Fruit fly (Drosophila melanogaster): ENCODE measurements around the gene Marcal1.

Gene Marcal1

DNA sequence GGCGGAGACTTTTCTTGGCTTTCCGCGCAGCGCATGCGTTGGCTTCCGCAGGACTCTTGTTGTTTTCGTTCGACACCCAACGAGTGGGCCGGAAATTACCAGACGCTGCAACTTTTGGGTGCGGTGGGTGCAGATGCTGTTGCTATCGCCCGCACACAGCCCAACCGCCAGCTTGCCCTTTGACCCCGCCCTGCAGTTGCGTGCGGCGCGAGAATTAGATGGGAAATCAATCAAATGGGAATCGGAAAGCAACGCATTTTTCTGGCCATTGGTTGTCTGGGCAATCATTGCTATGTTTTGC lies 50.1 kb downstream of the Marcal1 start:
- TF ChIP-seq CG5204 (GFP tag; optimal IDR thresholded peaks at IDR 0.05), result no peak
- TF ChIP-seq pad (GFP tag; optimal IDR thresholded peaks at IDR 0.05), result no peak
- no peak for TF ChIP-seq cnc (optimal IDR thresholded peaks at IDR 0.05)
- TF ChIP-seq CG1620 (GFP tag; optimal IDR thresholded peaks at IDR 0.05), result no peak
- no peak for TF ChIP-seq CG12768 (GFP tag; optimal IDR thresholded peaks at IDR 0.05)
- TF ChIP-seq CG7045 (GFP tag; optimal IDR thresholded peaks at IDR 0.05), result no peak
- TF ChIP-seq tj (GFP tag; optimal IDR thresholded peaks at IDR 0.05), result no peak
- no peak for TF ChIP-seq CG7101 (tag; optimal IDR thresholded peaks at IDR 0.05)
- no peak for TF ChIP-seq Clk (GFP tag; optimal IDR thresholded peaks at IDR 0.05)
- TF ChIP-seq kay (GFP tag; ENCODE audit: borderline replicate concordance), result no peak
- no peak for TF ChIP-seq Crg-1 (GFP tag; optimal IDR thresholded peaks at IDR 0.05)
- TF ChIP-seq bab1 (GFP tag; optimal IDR thresholded peaks at IDR 0.05), result no peak
- no peak for TF ChIP-seq CG11617 (GFP tag; optimal IDR thresholded peaks at IDR 0.05)
- no peak for TF ChIP-seq Mnt (GFP tag; optimal IDR thresholded peaks at IDR 0.05)

- TF ChIP-seq ovo (GFP tag; optimal IDR thresholded peaks at IDR 0.05), result peak; percentile 42
- TF ChIP-seq tj (GFP tag; optimal IDR thresholded peaks at IDR 0.05), result no peak
These were observed 51.0 kb downstream of the Marcal1 start for dm6 chr2L:5006323-5006722.

DNA sequence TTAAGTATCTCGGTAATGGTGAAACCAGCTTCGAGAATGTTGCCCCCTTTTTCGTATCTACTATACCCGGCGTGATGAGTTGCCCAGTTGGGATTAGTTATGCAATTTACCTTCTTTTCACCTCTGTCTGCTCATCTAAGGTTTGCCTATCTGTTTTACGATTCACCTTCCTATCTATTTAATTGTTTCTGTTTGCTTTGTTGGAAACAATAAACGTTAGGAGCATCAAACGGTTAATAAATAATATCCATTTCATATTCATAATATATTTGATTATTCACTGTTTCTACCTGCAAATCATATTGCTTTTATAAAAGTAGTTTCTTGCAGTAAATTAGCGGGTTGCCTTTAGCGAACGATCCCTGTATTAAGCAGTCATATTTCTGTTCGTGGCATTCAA lies 51.9 kb downstream of the Marcal1 start:
- TF ChIP-seq kay (GFP tag; ENCODE audit: borderline replicate concordance), result no peak
- no peak for TF ChIP-seq CG5204 (GFP tag; optimal IDR thresholded peaks at IDR 0.05)
- no peak for TF ChIP-seq Mnt (GFP tag; optimal IDR thresholded peaks at IDR 0.05)
- TF ChIP-seq Hr96 (GFP tag; optimal IDR thresholded peaks at IDR 0.05), result no peak
- TF ChIP-seq cnc (optimal IDR thresholded peaks at IDR 0.05), result no peak
- TF ChIP-seq pad (GFP tag; optimal IDR thresholded peaks at IDR 0.05), result peak; percentile 22
- TF ChIP-seq bab1 (GFP tag; optimal IDR thresholded peaks at IDR 0.05), result peak; percentile 40
- TF ChIP-seq CG12768 (GFP tag; optimal IDR thresholded peaks at IDR 0.05), result peak; percentile 60
- no peak for TF ChIP-seq CG1620 (GFP tag; optimal IDR thresholded peaks at IDR 0.05)
- peak; percentile 13 for TF ChIP-seq CG11617 (GFP tag; optimal IDR thresholded peaks at IDR 0.05)
- no peak for TF ChIP-seq Crg-1 (GFP tag; optimal IDR thresholded peaks at IDR 0.05)
- TF ChIP-seq CG33017 (tag; optimal IDR thresholded peaks at IDR 0.05), result peak; percentile 76
- no peak for TF ChIP-seq Clk (GFP tag; optimal IDR thresholded peaks at IDR 0.05)
- TF ChIP-seq tj (GFP tag; optimal IDR thresholded peaks at IDR 0.05), result peak; percentile 4
- TF ChIP-seq CG7101 (tag; optimal IDR thresholded peaks at IDR 0.05), result peak; percentile 65
- TF ChIP-seq toe (GFP tag; optimal IDR thresholded peaks at IDR 0.05), result no peak
- peak; percentile 39 for TF ChIP-seq CG7045 (GFP tag; optimal IDR thresholded peaks at IDR 0.05)
- TF ChIP-seq CG14711 (tag; optimal IDR thresholded peaks at IDR 0.05), result peak; percentile 53
- TF ChIP-seq ovo (GFP tag; optimal IDR thresholded peaks at IDR 0.05), result peak; percentile 25
- peak; percentile 65 for TF ChIP-seq cic (GFP tag; optimal IDR thresholded peaks at IDR 0.05)

Measured in whole organism, adult.